Fruit fly (Drosophila melanogaster) whole organism, embryonic: ENCODE results near the gene Syt12.

Experiments used
- Bdp1 ChIP-seq: fragments of 200-800 bp; sonication (Bioruptor generic); optimal IDR thresholded peaks from 3 replicates; lab custom pipeline; 2016; ENCODE audit warnings: missing biosample characterization, missing genetic modification characterization
- Bteb2 ChIP-seq: fragments of 200-800 bp; sonication (Bioruptor generic); optimal IDR thresholded peaks from 2 replicates; lab custom pipeline; 2016; ENCODE audit warnings: missing biosample characterization, missing genetic modification characterization
- CG10431 ChIP-seq: fragments of 200-800 bp; sonication (Bioruptor generic); optimal IDR thresholded peaks from 3 replicates; lab custom pipeline; 2018; ENCODE audit warnings: missing biosample characterization, mild to moderate bottlenecking, missing genetic modification characterization
- CG10462 ChIP-seq: fragments of 200-800 bp; sonication (Bioruptor generic); optimal IDR thresholded peaks from 2 replicates; lab custom pipeline; 2016; ENCODE audit warnings: missing biosample characterization, missing genetic modification characterization
- CG11456 ChIP-seq: fragments of 200-800 bp; sonication (Bioruptor generic); IDR thresholded peaks from 3 replicates; pipeline ENCODE4 v1.3.6; 2022; ENCODE audit warnings: missing biosample characterization, missing genetic modification characterization
- CG12391 ChIP-seq: fragments of 200-800 bp; sonication (Bioruptor generic); optimal IDR thresholded peaks from 3 replicates; lab custom pipeline; 2018; ENCODE audit warnings: missing biosample characterization, mild to moderate bottlenecking, missing genetic modification characterization, moderate library complexity
- CG12659 ChIP-seq: fragments of 200-800 bp; sonication (Bioruptor generic); optimal IDR thresholded peaks from 3 replicates; lab custom pipeline; 2017; ENCODE audit warnings: mild to moderate bottlenecking, missing biosample characterization, missing genetic modification reagents, missing genetic modification characterization
- CG13624 ChIP-seq: fragments of 200-800 bp; sonication (Bioruptor generic); optimal IDR thresholded peaks from 2 replicates; lab custom pipeline; 2016; ENCODE audit warnings: missing biosample characterization, missing genetic modification characterization
- CG14014 ChIP-seq: fragments of 200-800 bp; sonication (Bioruptor generic); IDR thresholded peaks from 2 replicates; pipeline ENCODE4 v1.3.6; 2022; ENCODE audit warnings: missing biosample characterization, missing genetic modification characterization
- CG1647 ChIP-seq: fragments of 200-800 bp; sonication (Bioruptor generic); optimal IDR thresholded peaks from 3 replicates; lab custom pipeline; 2016; ENCODE audit warnings: missing biosample characterization, missing genetic modification characterization
- CG16863 ChIP-seq: fragments of 200-800 bp; sonication (Bioruptor generic); optimal IDR thresholded peaks from 3 replicates; lab custom pipeline; 2016; ENCODE audit warnings: missing biosample characterization, missing genetic modification characterization
- CG17359 ChIP-seq: fragments of 200-800 bp; sonication (Bioruptor generic); optimal IDR thresholded peaks from 3 replicates; lab custom pipeline; 2018; ENCODE audit warnings: missing biosample characterization, mild to moderate bottlenecking, missing genetic modification characterization, moderate library complexity
- CG2202 ChIP-seq: fragments of 200-800 bp; sonication (Bioruptor generic); optimal IDR thresholded peaks from 2 replicates; lab custom pipeline; 2018; ENCODE audit warnings: missing biosample characterization, mild to moderate bottlenecking, missing genetic modification characterization
- CG31365 ChIP-seq: fragments of 200-800 bp; sonication (Bioruptor generic); optimal IDR thresholded peaks from 2 replicates; lab custom pipeline; 2018; ENCODE audit warnings: missing biosample characterization, mild to moderate bottlenecking, missing genetic modification characterization
- CG34224 ChIP-seq: fragments of 200-800 bp; sonication (Bioruptor generic); IDR thresholded peaks from 3 replicates; pipeline ENCODE4 v1.3.6; 2022; ENCODE audit warnings: missing biosample characterization, missing genetic modification characterization; ENCODE audit not compliant: partially characterized antibody
- CG3995 ChIP-seq: fragments of 200-800 bp; sonication (Bioruptor generic); optimal IDR thresholded peaks from 3 replicates; lab custom pipeline; 2016; ENCODE audit warnings: missing biosample characterization, missing genetic modification characterization
- CG9932 ChIP-seq: fragments of 200-800 bp; sonication (Bioruptor generic); IDR thresholded peaks from 2 replicates; pipeline ENCODE4 v1.3.6; 2022; ENCODE audit warnings: missing biosample characterization, missing genetic modification characterization
- Dp ChIP-seq: fragments of 200-800 bp; sonication (Bioruptor generic); optimal IDR thresholded peaks from 2 replicates; lab custom pipeline; 2018; ENCODE audit warnings: missing biosample characterization, mild to moderate bottlenecking, missing genetic modification characterization, moderate library complexity
- Drgx ChIP-seq: fragments of 200-800 bp; sonication (Bioruptor generic); IDR thresholded peaks from 2 replicates; pipeline ENCODE4 v1.3.6; 2022; ENCODE audit warnings: missing biosample characterization, missing genetic modification characterization
- E2f2 ChIP-seq: fragments of 200-800 bp; sonication (Bioruptor generic); IDR thresholded peaks from 2 replicates; pipeline ENCODE4 v1.3.6; 2022; ENCODE audit warnings: missing biosample characterization, missing genetic modification characterization
- Elba2 ChIP-seq: fragments of 200-800 bp; sonication (Bioruptor generic); optimal IDR thresholded peaks from 3 replicates; lab custom pipeline; 2016; ENCODE audit warnings: missing biosample characterization, missing genetic modification characterization
- Ets65A ChIP-seq: fragments of 200-800 bp; sonication (Bioruptor generic); peaks from one replicate; lab custom pipeline; 2016; ENCODE audit warnings: missing biosample characterization, missing genetic modification characterization
- HLH54F ChIP-seq: fragments of 200-800 bp; sonication (Bioruptor generic); optimal IDR thresholded peaks from 3 replicates; lab custom pipeline; 2016; ENCODE audit warnings: missing biosample characterization, missing genetic modification characterization
- HmgD ChIP-seq: fragments of 200-800 bp; sonication (Bioruptor generic); optimal IDR thresholded peaks from 3 replicates; lab custom pipeline; 2016; ENCODE audit warnings: missing biosample characterization, missing genetic modification characterization
- HmgZ ChIP-seq: fragments of 200-800 bp; sonication (Bioruptor generic); optimal IDR thresholded peaks from 2 replicates; lab custom pipeline; 2018; ENCODE audit warnings: missing biosample characterization, mild to moderate bottlenecking, missing genetic modification characterization
- Hr3 ChIP-seq: fragments of 200-800 bp; sonication (Bioruptor generic); optimal IDR thresholded peaks from 3 replicates; lab custom pipeline; 2016; ENCODE audit warnings: missing biosample characterization, missing genetic modification characterization
- Hsf ChIP-seq: fragments of 200-800 bp; sonication (Bioruptor generic); optimal IDR thresholded peaks from 3 replicates; lab custom pipeline; 2016; ENCODE audit warnings: missing biosample characterization, missing genetic modification characterization
- Lhr ChIP-seq: fragments of 200-800 bp; sonication (Bioruptor generic); optimal IDR thresholded peaks from 3 replicates; lab custom pipeline; 2017; ENCODE audit warnings: mild to moderate bottlenecking, missing biosample characterization, missing genetic modification reagents, missing genetic modification characterization
- NC2β ChIP-seq: fragments of 200-800 bp; sonication (Bioruptor generic); optimal IDR thresholded peaks from 2 replicates; lab custom pipeline; 2016; ENCODE audit warnings: missing biosample characterization, missing genetic modification characterization
- NfI ChIP-seq: fragments of 200-800 bp; sonication (Bioruptor generic); optimal IDR thresholded peaks from 3 replicates; lab custom pipeline; 2018; ENCODE audit warnings: missing biosample characterization, mild to moderate bottlenecking, missing genetic modification characterization, moderate library complexity
- amos ChIP-seq: fragments of 200-800 bp; sonication (Bioruptor generic); IDR thresholded peaks from 2 replicates; pipeline ENCODE4 v1.3.6; 2022; ENCODE audit warnings: missing biosample characterization, missing genetic modification characterization; ENCODE audit not compliant: partially characterized antibody
- bab2 ChIP-seq: fragments of 200-800 bp; sonication (Bioruptor generic); optimal IDR thresholded peaks from 2 replicates; lab custom pipeline; 2016; ENCODE audit warnings: missing biosample characterization, missing genetic modification characterization
- bigmax ChIP-seq: fragments of 200-800 bp; sonication (Bioruptor generic); optimal IDR thresholded peaks from 2 replicates; lab custom pipeline; 2018; ENCODE audit warnings: missing biosample characterization, mild to moderate bottlenecking, missing genetic modification characterization
- chif ChIP-seq, 2 experiments: fragments of 200-800 bp; sonication (Bioruptor generic); optimal IDR thresholded peaks; 3 replicates each; lab custom pipeline; 2016; ENCODE audit warnings: missing biosample characterization in 2 of 2, missing genetic modification characterization in 2 of 2
- chm ChIP-seq: fragments of 200-800 bp; sonication (Bioruptor generic); IDR thresholded peaks from 2 replicates; pipeline ENCODE4 v1.3.6; 2022; ENCODE audit warnings: missing biosample characterization, missing genetic modification characterization
- gro ChIP-seq: fragments of 200-800 bp; sonication (Bioruptor generic); optimal IDR thresholded peaks from 2 replicates; lab custom pipeline; 2016; ENCODE audit warnings: missing biosample characterization, missing genetic modification characterization
- kay ChIP-seq: fragments of 200-800 bp; sonication (Bioruptor generic); optimal IDR thresholded peaks from 2 replicates; lab custom pipeline; 2016; ENCODE audit warnings: missing biosample characterization, missing genetic modification characterization
- knrl ChIP-seq: fragments of 200-800 bp; sonication (Bioruptor generic); IDR thresholded peaks from 3 replicates; pipeline ENCODE4 v1.3.6; 2022; ENCODE audit warnings: missing biosample characterization, missing genetic modification characterization; ENCODE audit not compliant: partially characterized antibody
- lbe ChIP-seq: fragments of 200-800 bp; sonication (Bioruptor generic); optimal IDR thresholded peaks from 2 replicates; lab custom pipeline; 2016; ENCODE audit warnings: missing biosample characterization, mild to moderate bottlenecking, missing genetic modification characterization
- lilli ChIP-seq: fragments of 200-800 bp; sonication (Bioruptor generic); optimal IDR thresholded peaks from 3 replicates; lab custom pipeline; 2016; ENCODE audit warnings: missing biosample characterization, missing genetic modification characterization
- mam ChIP-seq: fragments of 200-800 bp; sonication (Bioruptor generic); optimal IDR thresholded peaks from 3 replicates; lab custom pipeline; 2016; ENCODE audit warnings: missing biosample characterization, missing genetic modification characterization
- mirr ChIP-seq: fragments of 200-800 bp; sonication (Bioruptor generic); optimal IDR thresholded peaks from 3 replicates; lab custom pipeline; 2018; ENCODE audit warnings: missing biosample characterization, mild to moderate bottlenecking, missing genetic modification characterization
- org-1 ChIP-seq: fragments of 200-800 bp; sonication (Bioruptor generic); optimal IDR thresholded peaks from 2 replicates; lab custom pipeline; 2017; ENCODE audit warnings: missing biosample characterization, missing genetic modification characterization
- pum ChIP-seq: fragments of 200-800 bp; sonication (Bioruptor generic); optimal IDR thresholded peaks from 2 replicates; lab custom pipeline; 2016; ENCODE audit warnings: missing biosample characterization, missing genetic modification characterization
- repo ChIP-seq: fragments of 200-800 bp; sonication (Bioruptor generic); optimal IDR thresholded peaks from 2 replicates; lab custom pipeline; 2016; ENCODE audit warnings: missing biosample characterization, missing genetic modification characterization
- sc ChIP-seq, 3 experiments: fragments of >200 bp in 2 of 3; fragments of 200-800 bp in 1 of 3; sonication (Bioruptor generic) in 1 of 3; optimal IDR thresholded peaks; 2 replicates in 2 of 3; 3 replicates in 1 of 3; lab custom pipeline; 2017; ENCODE audit warnings: mild to moderate bottlenecking in 1 of 3, missing biosample characterization in 1 of 3, missing genetic modification characterization in 1 of 3, missing genetic modification reagents in 1 of 3
- seq ChIP-seq: fragments of 200-800 bp; sonication (Bioruptor generic); IDR thresholded peaks from 2 replicates; pipeline ENCODE4 v1.3.6; 2022; ENCODE audit warnings: missing biosample characterization, missing genetic modification characterization
- shn ChIP-seq: fragments of 200-800 bp; sonication (Bioruptor generic); optimal IDR thresholded peaks from 3 replicates; lab custom pipeline; 2016; ENCODE audit warnings: missing biosample characterization, missing genetic modification characterization
- zfh2 ChIP-seq: fragments of 200-800 bp; sonication (Bioruptor generic); optimal IDR thresholded peaks from 2 replicates; lab custom pipeline; 2016; ENCODE audit warnings: missing biosample characterization, missing genetic modification characterization

The Syt12 gene

DNA sequence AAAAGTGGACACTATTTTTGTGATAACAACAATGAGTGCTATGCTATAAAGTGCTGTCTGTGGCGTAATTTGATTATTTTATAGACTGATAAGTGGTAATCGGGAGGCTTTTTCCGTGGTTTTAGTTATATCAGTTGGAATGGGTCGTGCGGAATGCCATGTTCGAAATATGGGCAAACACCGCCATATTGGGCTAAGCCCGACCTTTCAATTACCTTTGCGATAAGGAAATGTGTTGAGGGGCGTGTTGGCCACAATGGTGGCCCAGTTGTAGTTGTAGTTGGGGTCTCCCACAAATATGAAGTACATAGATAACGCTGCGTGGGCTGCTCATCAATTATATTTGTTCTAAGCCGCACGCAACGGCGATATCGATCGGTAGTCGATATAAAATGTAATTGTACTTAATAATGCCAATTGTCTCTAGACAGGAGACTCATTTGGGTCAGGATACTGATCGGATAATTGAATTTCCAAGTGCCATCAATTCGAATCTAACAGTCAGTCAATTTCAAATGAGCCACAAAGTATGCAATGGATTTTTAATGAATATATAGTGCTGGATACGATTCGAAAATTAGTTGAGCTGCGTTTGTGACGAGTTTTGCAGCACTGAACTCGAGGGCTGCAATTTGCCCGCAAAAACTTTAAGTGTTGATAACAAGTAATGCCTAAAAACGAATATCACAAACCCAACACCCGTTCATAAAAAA is 24.5 kb upstream of the Syt12 start (continued):
- TF ChIP-seq CG14014 (GFP tag; lab: Robert Waterston, UW), result peak; percentile 37; the same call in 1 of the 2 replicates
- TF ChIP-seq Drgx, result peak; percentile 14; the same call in 1 of the 2 replicates
- TF ChIP-seq kay (GFP tag; lab: Kevin White, UChicago), result no peak
- peak; percentile 8 for TF ChIP-seq bab2
- TF ChIP-seq shn (GFP tag; lab: Kevin White, UChicago), result peak; percentile 54
- peak; percentile 62 for TF ChIP-seq CG13624 (GFP tag; lab: Kevin White, UChicago)
- TF ChIP-seq CG16863 (GFP tag; lab: Kevin White, UChicago), result no peak
- peak; percentile 51 for TF ChIP-seq CG12659 (GFP tag; lab: Kevin White, UChicago)
- no peak for TF ChIP-seq knrl (GFP tag; lab: Robert Waterston, UW)
- TF ChIP-seq Hsf (GFP tag; lab: Kevin White, UChicago), result peak; percentile 10
- TF ChIP-seq E2f2 (GFP tag; lab: Robert Waterston, UW), result peak; percentile 95
- peak; percentile 47 for TF ChIP-seq mam (GFP tag; lab: Kevin White, UChicago)
- TF ChIP-seq mirr (GFP tag; lab: Kevin White, UChicago), result peak; percentile 83
- TF ChIP-seq CG3995, result no peak
- TF ChIP-seq Elba2 (GFP tag; lab: Kevin White, UChicago), result no peak
- peak; percentile 15 for TF ChIP-seq CG2202 (tag; lab: Kevin White, UChicago)
- TF ChIP-seq zfh2 (GFP tag; lab: Kevin White, UChicago), result peak; percentile 46
- peak; percentile 5 for TF ChIP-seq Bdp1 (GFP tag; lab: Kevin White, UChicago)
- no peak for TF ChIP-seq CG10431 (GFP tag; lab: Kevin White, UChicago)
- TF ChIP-seq Ets65A (GFP tag; lab: Kevin White, UChicago), result peak; percentile 17
- peak; percentile 91 for TF ChIP-seq Dp (GFP tag; lab: Kevin White, UChicago)
- TF ChIP-seq CG1647 (GFP tag; lab: Kevin White, UChicago), result peak; percentile 14
- peak; percentile 19 for TF ChIP-seq pum (GFP tag; lab: Kevin White, UChicago)
- peak; percentile 58 for TF ChIP-seq gro (GFP tag; lab: Kevin White, UChicago)
- peak; percentile 33 for TF ChIP-seq HmgD (GFP tag; lab: Kevin White, UChicago)
- peak in 1 of 2 experiments; percentile 15 for TF ChIP-seq chif (GFP tag; optimal IDR thresholded peaks at IDR 0.05; lab: Kevin White, UChicago)
- TF ChIP-seq Lhr, result peak; percentile 66
- peak; percentile 27; the same call in 1 of the 2 replicates for TF ChIP-seq chm (GFP tag; lab: Robert Waterston, UW)
- peak; percentile 24 for TF ChIP-seq Bteb2
- TF ChIP-seq repo, result peak; percentile 15
- peak; percentile 65 for TF ChIP-seq lilli (GFP tag; lab: Kevin White, UChicago)
- no peak for TF ChIP-seq bigmax (GFP tag; lab: Kevin White, UChicago)
- peak; percentile 18 for TF ChIP-seq CG31365
- no peak for TF ChIP-seq seq (GFP tag; lab: Robert Waterston, UW)
- peak; percentile 44; the same call in 1 of the 2 replicates for TF ChIP-seq amos (GFP tag; lab: Robert Waterston, UW)
- peak; percentile 34 for TF ChIP-seq NC2β (GFP tag; lab: Kevin White, UChicago)
- TF ChIP-seq CG34224 (GFP tag; lab: Robert Waterston, UW), result peak; percentile 13; the same call in 1 of the 3 replicates
- TF ChIP-seq org-1, result no peak
- TF ChIP-seq CG9932, result peak; percentile 70
- no peak; the same call in 2 of the 3 replicates for TF ChIP-seq CG11456 (GFP tag; lab: Robert Waterston, UW)
- TF ChIP-seq NfI (GFP tag; lab: Kevin White, UChicago), result peak; percentile 47
- TF ChIP-seq lbe (GFP tag; lab: Kevin White, UChicago), result peak; percentile 53
- no peak for TF ChIP-seq sc (optimal IDR thresholded peaks at IDR 0.05; lab: Kevin White, UChicago)
- TF ChIP-seq sc (GFP tag; optimal IDR thresholded peaks at IDR 0.05; lab: Kevin White, UChicago), result no peak
- TF ChIP-seq Hr3, result peak; percentile 8
- peak; percentile 17 for TF ChIP-seq CG12391
- TF ChIP-seq CG17359 (tag; lab: Kevin White, UChicago), result peak; percentile 20
- peak; percentile 63 for TF ChIP-seq HmgZ (tag; lab: Kevin White, UChicago)
- no peak for TF ChIP-seq CG10462 (GFP tag; lab: Kevin White, UChicago)
- TF ChIP-seq HLH54F (GFP tag; lab: Kevin White, UChicago), result peak; percentile 54
